Fruit fly (Drosophila melanogaster): ENCODE measurements around the gene eag.
A peak's percentile ranks its signal among the peaks of the same experiment; 100 is the strongest.

DNA sequence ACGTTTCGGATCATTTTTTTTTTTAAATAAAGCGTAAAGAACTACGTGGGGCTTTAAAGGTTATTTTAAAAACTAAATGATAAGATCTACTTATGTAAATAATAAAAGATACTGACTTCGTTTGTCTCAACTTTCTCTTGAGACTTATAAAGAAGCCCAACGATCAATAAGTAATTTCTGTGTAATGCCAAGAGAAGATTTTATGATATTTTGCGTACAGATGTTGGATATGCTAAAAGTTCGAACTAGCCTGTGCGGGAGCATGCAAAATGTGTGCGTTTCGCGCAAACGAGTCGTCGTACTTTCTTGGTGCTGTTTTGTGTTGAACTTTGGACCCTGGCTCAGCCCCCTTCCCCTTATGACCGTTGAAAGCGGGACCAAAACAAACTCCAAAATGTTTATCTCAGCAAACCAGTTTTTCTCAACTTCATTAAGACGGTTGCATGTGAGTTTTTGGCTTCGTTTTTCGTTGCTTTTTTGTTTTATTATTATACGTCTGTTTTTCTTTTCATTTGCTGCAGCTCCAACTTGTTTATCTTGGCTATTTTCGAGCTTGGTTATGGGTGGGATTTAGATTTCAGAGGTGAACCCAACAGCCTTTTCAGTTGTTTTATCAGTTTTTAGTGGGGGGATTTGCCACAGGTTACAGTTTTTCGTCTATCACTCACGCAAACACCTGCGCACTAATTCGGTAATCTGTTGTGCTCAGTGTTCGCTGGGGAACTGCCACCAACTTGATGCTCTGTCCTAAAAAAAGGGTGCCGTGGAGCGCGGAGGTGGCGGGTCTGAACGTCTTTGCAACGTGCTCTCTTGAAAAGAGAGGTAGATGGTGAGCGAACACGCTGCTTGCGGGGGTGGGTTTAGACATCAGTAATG is 2.2 kb upstream of the eag start, which contains the start of gene pdgy:
- no peak for TF ChIP-seq dsf (GFP tag; optimal IDR thresholded peaks at IDR 0.05; ENCODE audit: borderline replicate concordance)
- TF ChIP-seq usp (GFP tag; optimal IDR thresholded peaks at IDR 0.05): no peak
- no peak for TF ChIP-seq lola (GFP tag; optimal IDR thresholded peaks at IDR 0.05)
- TF ChIP-seq GATAd (GFP tag; optimal IDR thresholded peaks at IDR 0.05): no peak
- TF ChIP-seq Abd-B (GFP tag; optimal IDR thresholded peaks at IDR 0.05): no peak
- no peak for TF ChIP-seq Mio (GFP tag; optimal IDR thresholded peaks at IDR 0.05)
- TF ChIP-seq Myc (optimal IDR thresholded peaks at IDR 0.05): no peak
- TF ChIP-seq Sp1 (GFP tag; optimal IDR thresholded peaks at IDR 0.05): peak; percentile 53
- no peak for TF ChIP-seq fru (GFP tag; optimal IDR thresholded peaks at IDR 0.05)
- TF ChIP-seq Dfd (GFP tag; optimal IDR thresholded peaks at IDR 0.05): no peak
- no peak for TF ChIP-seq dmrt93B (GFP tag; optimal IDR thresholded peaks at IDR 0.05)
